Worm (Caenorhabditis elegans) whole organism, midembryonic: ENCODE data around the gene hmp-1.

ENCODE experiments used
- T22C8.4 ChIP-seq: fragments of 200-800 bp; sonication (Bioruptor generic); IDR thresholded peaks from 2 replicates; pipeline ENCODE4 v1.3.6; 2022; ENCODE audit warnings: missing genetic modification characterization, missing compliant biosample characterization
- cog-1 ChIP-seq: sonication (generic microtip); optimal IDR thresholded peaks from 2 replicates; lab custom pipeline; 2016; ENCODE audit warnings: missing genetic modification characterization, missing compliant biosample characterization
- flt-1 ChIP-seq: fragments of 200-800 bp; sonication (Bioruptor generic); IDR thresholded peaks from 2 replicates; pipeline ENCODE4 v1.3.6; 2022; ENCODE audit warnings: missing genetic modification characterization, missing compliant biosample characterization
- klf-2 ChIP-seq: fragments of 200-800 bp; sonication (Bioruptor generic); conservative IDR thresholded peaks from 2 replicates; pipeline ENCODE4 v1.3.6; 2022; ENCODE audit warnings: missing genetic modification reagents, missing genetic modification characterization, missing compliant biosample characterization
- ref-1 ChIP-seq: fragments of 200-800 bp; sonication (Bioruptor generic); conservative IDR thresholded peaks from 2 replicates; pipeline ENCODE4 v1.3.6; 2022; ENCODE audit warnings: missing genetic modification reagents, missing genetic modification characterization, missing compliant biosample characterization
- tab-1 ChIP-seq: fragments of 200-800 bp; sonication (Bioruptor generic); IDR thresholded peaks from 2 replicates; pipeline ENCODE4 v1.3.6; 2022; ENCODE audit warnings: missing genetic modification characterization, missing compliant biosample characterization

DNA sequence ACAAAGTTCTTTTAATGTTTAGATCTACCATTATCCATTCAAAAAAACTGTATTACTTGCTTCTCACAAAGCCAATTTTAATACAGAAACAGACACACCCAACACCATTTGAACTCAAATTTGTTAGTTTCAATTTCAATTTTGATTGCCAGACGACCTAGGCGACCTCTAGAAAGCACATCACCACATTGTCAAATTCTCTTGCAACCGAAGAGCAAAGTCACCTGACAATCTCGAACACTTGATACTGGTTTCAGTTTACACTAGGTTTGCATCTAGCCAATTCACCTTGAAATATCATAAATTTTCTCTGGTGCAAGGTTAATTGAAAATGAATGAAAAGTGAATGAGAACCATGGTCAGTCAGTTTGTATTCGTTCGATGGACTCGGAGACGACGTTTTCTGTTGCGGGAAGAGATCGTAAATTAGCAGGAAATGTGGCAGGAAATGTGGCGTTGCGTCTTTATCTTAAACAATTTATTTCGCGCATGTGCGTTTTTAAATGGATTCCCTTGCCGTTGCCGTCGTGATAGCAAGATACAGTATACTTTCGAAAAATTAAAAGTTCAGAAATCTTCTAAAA is 48.3 kb upstream of the hmp-1 start:
- TF ChIP-seq flt-1 (GFP tag; lab: Robert Waterston, UW) (no peak), T22C8.4 (GFP tag; lab: Robert Waterston, UW) (no peak), ref-1 (no peak), cog-1 (tag; lab: Kevin White, UChicago) (no peak), tab-1 (GFP tag; lab: Robert Waterston, UW) (no peak), klf-2 (no peak)
